Worm (Caenorhabditis elegans) whole organism, L3 larva: ENCODE data around the gene elt-7.

ENCODE experiments used
- ZK546.5 ChIP-seq: sonication (generic microtip); optimal IDR thresholded peaks from 2 replicates; lab custom pipeline; 2017; ENCODE audit warnings: missing biosample characterization, missing genetic modification characterization
- aly-2 ChIP-seq: fragments of 150-350 bp; optimal IDR thresholded peaks from 2 replicates; lab custom pipeline; 2014; ENCODE audit warnings: missing biosample characterization, missing genetic modification characterization
- ama-1 ChIP-seq: fragments of 150-350 bp; optimal IDR thresholded peaks from 2 replicates; lab custom pipeline; 2018
- ceh-16 ChIP-seq: sonication (generic microtip); optimal IDR thresholded peaks from 2 replicates; lab custom pipeline; 2017; ENCODE audit warnings: missing biosample characterization, missing genetic modification characterization
- ceh-82 ChIP-seq: fragments of 150-350 bp; optimal IDR thresholded peaks from 2 replicates; lab custom pipeline; 2014; ENCODE audit warnings: missing biosample characterization, missing genetic modification characterization
- ceh-9 ChIP-seq: sonication (generic microtip); optimal IDR thresholded peaks from 2 replicates; lab custom pipeline; 2018; ENCODE audit warnings: missing biosample characterization, missing genetic modification characterization
- daf-12 ChIP-seq: fragments of 150-350 bp; optimal IDR thresholded peaks from 2 replicates; lab custom pipeline; 2014; ENCODE audit warnings: missing biosample characterization, missing genetic modification reagents, missing genetic modification characterization
- egl-27 ChIP-seq: sonication (generic microtip); optimal IDR thresholded peaks from 4 replicates; lab custom pipeline; 2017; ENCODE audit warnings: missing biosample characterization, missing genetic modification reagents, missing genetic modification characterization
- egl-5 ChIP-seq: fragments of 150-350 bp; optimal IDR thresholded peaks from 2 replicates; lab custom pipeline; 2017; ENCODE audit warnings: missing biosample characterization, missing genetic modification reagents, missing genetic modification characterization, inconsistent platforms
- elt-1 ChIP-seq: fragments of 150-350 bp; optimal IDR thresholded peaks from 2 replicates; lab custom pipeline; 2014; ENCODE audit warnings: missing biosample characterization, missing genetic modification characterization
- elt-2 ChIP-seq: sonication (generic microtip); optimal IDR thresholded peaks from 2 replicates; lab custom pipeline; 2016; ENCODE audit warnings: missing genetic modification reagents, mild to moderate bottlenecking, missing genetic modification characterization, missing compliant biosample characterization
- elt-3 ChIP-seq, 3 experiments: fragments of 150-350 bp in 1 of 3; sonication (generic microtip) in 2 of 3; optimal IDR thresholded peaks; 2 replicates in 2 of 3; 4 replicates in 1 of 3; lab custom pipeline; 2014 to 2017; ENCODE audit warnings: missing biosample characterization in 3 of 3, missing genetic modification characterization in 3 of 3
- eor-1 ChIP-seq, 2 experiments: fragments of 150-350 bp; optimal IDR thresholded peaks; 2 replicates each; lab custom pipeline; 2014 to 2018; ENCODE audit warnings: missing biosample characterization in 2 of 2, missing genetic modification characterization in 2 of 2
- fkh-10 ChIP-seq: sonication (generic microtip); optimal IDR thresholded peaks from 2 replicates; lab custom pipeline; 2017; ENCODE audit warnings: missing biosample characterization, missing genetic modification reagents, missing genetic modification characterization
- fkh-2 ChIP-seq: fragments of 150-350 bp; optimal IDR thresholded peaks from 2 replicates; lab custom pipeline; 2014; ENCODE audit warnings: missing biosample characterization, missing genetic modification reagents, missing genetic modification characterization
- fos-1 ChIP-seq: fragments of 150-350 bp; optimal IDR thresholded peaks from 2 replicates; lab custom pipeline; 2014; ENCODE audit warnings: missing biosample characterization, missing genetic modification characterization
- hmg-11 ChIP-seq: sonication (generic microtip); optimal IDR thresholded peaks from 2 replicates; lab custom pipeline; 2016; ENCODE audit warnings: missing genetic modification characterization, missing compliant biosample characterization
- jun-1 ChIP-seq: fragments of 150-350 bp; optimal IDR thresholded peaks from 2 replicates; lab custom pipeline; 2014; ENCODE audit warnings: missing biosample characterization, missing genetic modification reagents, missing genetic modification characterization
- lin-15B ChIP-seq: fragments of 150-350 bp; optimal IDR thresholded peaks from 2 replicates; lab custom pipeline; 2014; ENCODE audit warnings: missing biosample characterization, missing genetic modification characterization
- lin-39 ChIP-seq: fragments of 150-350 bp; optimal IDR thresholded peaks from 2 replicates; lab custom pipeline; 2018; ENCODE audit warnings: missing biosample characterization, missing genetic modification reagents, missing genetic modification characterization
- mml-1 ChIP-seq: fragments of 150-350 bp; sonication (generic microtip); optimal IDR thresholded peaks from 3 replicates; lab custom pipeline; 2014; ENCODE audit warnings: missing biosample characterization, missing genetic modification characterization
- nfya-1 ChIP-seq: sonication (generic microtip); optimal IDR thresholded peaks from 2 replicates; lab custom pipeline; 2017; ENCODE audit warnings: missing genetic modification characterization, mild to moderate bottlenecking, missing compliant biosample characterization, antibody characterized with exemption, moderate library complexity; ENCODE audit not compliant: insufficient read depth
- nhr-12 ChIP-seq: fragments of 150-350 bp; optimal IDR thresholded peaks from 2 replicates; lab custom pipeline; 2014; ENCODE audit warnings: missing biosample characterization, missing genetic modification characterization
- nhr-237 ChIP-seq: fragments of 150-350 bp; optimal IDR thresholded peaks from 2 replicates; lab custom pipeline; 2014; ENCODE audit warnings: missing biosample characterization, missing genetic modification characterization
- nhr-25 ChIP-seq: sonication (generic microtip); optimal IDR thresholded peaks from 2 replicates; lab custom pipeline; 2017; ENCODE audit warnings: missing biosample characterization, missing genetic modification characterization
- nhr-43 ChIP-seq: sonication (generic microtip); optimal IDR thresholded peaks from 2 replicates; lab custom pipeline; 2016; ENCODE audit warnings: mild to moderate bottlenecking, missing genetic modification characterization, missing compliant biosample characterization; ENCODE audit not compliant: poor library complexity, severe bottlenecking
- nhr-67 ChIP-seq: fragments of 150-350 bp; optimal IDR thresholded peaks from 2 replicates; lab custom pipeline; 2014; ENCODE audit warnings: missing biosample characterization, missing genetic modification characterization
- nhr-76 ChIP-seq: fragments of 150-350 bp; sonication (generic microtip); optimal IDR thresholded peaks from 5 replicates; lab custom pipeline; 2014; ENCODE audit warnings: missing biosample characterization, missing genetic modification characterization
- nhr-77 ChIP-seq: fragments of 150-350 bp; optimal IDR thresholded peaks from 2 replicates; lab custom pipeline; 2014; ENCODE audit warnings: missing biosample characterization, missing genetic modification characterization
- pha-4 ChIP-seq: fragments of 150-350 bp; optimal IDR thresholded peaks from 2 replicates; lab custom pipeline; 2014; ENCODE audit warnings: missing biosample characterization, missing genetic modification reagents, missing genetic modification characterization
- pqm-1 ChIP-seq: fragments of 150-350 bp; optimal IDR thresholded peaks from 2 replicates; lab custom pipeline; 2017; ENCODE audit warnings: missing biosample characterization, missing genetic modification characterization, inconsistent platforms
- sea-2 ChIP-seq: fragments of 150-350 bp; sonication (generic microtip); optimal IDR thresholded peaks from 4 replicates; lab custom pipeline; 2014; ENCODE audit warnings: missing biosample characterization, missing genetic modification reagents, missing genetic modification characterization
- skn-1 ChIP-seq: fragments of 150-350 bp; optimal IDR thresholded peaks from 2 replicates; lab custom pipeline; 2014; ENCODE audit warnings: missing biosample characterization, missing genetic modification characterization
- snpc-4 ChIP-seq: fragments of 150-350 bp; optimal IDR thresholded peaks from 2 replicates; lab custom pipeline; 2014; ENCODE audit warnings: missing biosample characterization, missing genetic modification characterization
- tbx-2 ChIP-seq: sonication (generic microtip); optimal IDR thresholded peaks from 2 replicates; lab custom pipeline; 2016; ENCODE audit warnings: mild to moderate bottlenecking, missing genetic modification characterization, missing compliant biosample characterization
- unc-39 ChIP-seq: sonication (generic microtip); optimal IDR thresholded peaks from 4 replicates; lab custom pipeline; 2017; ENCODE audit warnings: missing biosample characterization, missing genetic modification characterization
- unc-62 ChIP-seq: fragments of 150-350 bp; sonication (generic microtip); optimal IDR thresholded peaks from 4 replicates; lab custom pipeline; 2014; ENCODE audit warnings: missing biosample characterization, missing genetic modification reagents, missing genetic modification characterization
- zag-1 ChIP-seq: fragments of 150-350 bp; optimal IDR thresholded peaks from 2 replicates; lab custom pipeline; 2014; ENCODE audit warnings: missing biosample characterization, missing genetic modification characterization
- ztf-11 ChIP-seq: fragments of 150-350 bp; optimal IDR thresholded peaks from 2 replicates; lab custom pipeline; 2014; ENCODE audit warnings: missing biosample characterization, missing genetic modification characterization
- ztf-4 ChIP-seq: fragments of 150-350 bp; optimal IDR thresholded peaks from 2 replicates; lab custom pipeline; 2014; ENCODE audit warnings: missing biosample characterization, missing genetic modification characterization

Gene elt-7

ce11 chrV:4805847-4806246 lies 35.4 kb downstream of the elt-7 start, which contains the start of gene R02F11.3:
Gene R02F11.3 (minus strand): TSS chrV:4805947.
- no peak for TF ChIP-seq egl-27 (tag; lab: Kevin White, UChicago)
- TF ChIP-seq fkh-10 (GFP tag; lab: Kevin White, UChicago) = no peak
- no peak for TF ChIP-seq elt-2 (tag; lab: Kevin White, UChicago)
- TF ChIP-seq aly-2 (tag; lab: Kevin White, UChicago) = no peak
- no peak for TF ChIP-seq hmg-11 (tag; lab: Kevin White, UChicago)
- TF ChIP-seq ama-1 (lab: Kevin White, UChicago) = no peak
- TF ChIP-seq nhr-12 = no peak
- no peak for TF ChIP-seq lin-15B (tag; lab: Kevin White, UChicago)
- TF ChIP-seq fkh-2 (tag; lab: Kevin White, UChicago) = no peak
- TF ChIP-seq mml-1 (tag; lab: Kevin White, UChicago) = no peak
- TF ChIP-seq ceh-9 (tag; lab: Kevin White, UChicago) = no peak
- no peak for TF ChIP-seq nhr-67

DNA sequence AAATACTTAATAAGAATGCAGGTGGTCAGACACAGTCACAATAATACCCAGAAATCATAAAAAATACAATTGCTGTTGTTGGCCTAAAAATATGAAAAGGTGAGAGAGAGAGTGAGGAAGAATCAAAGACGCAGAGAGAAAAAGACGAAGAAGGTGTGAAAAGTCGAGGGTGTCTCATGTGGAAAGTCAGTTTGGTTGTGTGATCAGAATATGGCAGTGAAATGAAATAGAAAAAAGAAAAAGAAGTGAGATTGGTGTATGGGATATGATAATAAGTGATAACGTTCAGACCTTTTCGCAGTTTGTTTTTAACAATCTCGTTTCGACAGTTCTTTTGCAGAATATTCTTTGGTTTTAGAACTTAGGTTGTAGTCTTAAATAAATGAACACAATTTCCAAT lies 36.4 kb downstream of the elt-7 start:
- TF ChIP-seq nhr-76 (no peak), tbx-2 (tag; lab: Kevin White, UChicago) (no peak), ztf-11 (tag; lab: Kevin White, UChicago) (no peak), ztf-4 (tag; lab: Kevin White, UChicago) (no peak), hmg-11 (tag; lab: Kevin White, UChicago) (no peak), pha-4 (tag; lab: Kevin White, UChicago) (no peak), unc-62 (GFP tag; lab: Kevin White, UChicago) (no peak), eor-1 (tag; optimal IDR thresholded peaks at IDR 0.05; lab: Kevin White, UChicago) (no peak), mml-1 (tag; lab: Kevin White, UChicago) (no peak), pqm-1 (no peak), sea-2 (GFP tag; lab: Kevin White, UChicago) (no peak), jun-1 (tag; lab: Kevin White, UChicago) (no peak), elt-1 (no peak), zag-1 (tag; lab: Kevin White, UChicago) (no peak), elt-3 (tag; optimal IDR thresholded peaks at IDR 0.05; lab: Kevin White, UChicago) (no peak), fos-1 (tag; lab: Kevin White, UChicago) (no peak), lin-15B (tag; lab: Kevin White, UChicago) (no peak), daf-12 (tag; lab: Kevin White, UChicago) (no peak), nhr-43 (no peak)

DNA sequence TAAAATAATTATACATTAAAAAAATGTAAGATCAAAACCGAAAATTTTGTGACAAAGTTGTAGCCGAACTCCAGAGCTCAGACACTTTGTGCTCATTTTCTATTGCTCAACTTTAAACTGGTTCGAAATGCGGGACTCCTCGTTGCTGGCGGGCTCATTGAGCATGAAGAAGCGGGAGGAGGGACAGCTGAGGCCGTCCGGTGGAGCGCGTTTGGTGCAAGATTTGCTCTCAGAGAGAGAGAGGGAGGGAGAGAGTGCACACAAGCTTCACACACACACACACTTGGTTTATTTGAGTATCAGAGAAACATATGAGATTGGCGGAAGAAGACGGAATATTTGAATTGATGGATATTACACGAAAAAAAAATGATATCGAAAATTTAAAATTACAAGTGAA lies 40.2 kb downstream of the elt-7 start:
- TF ChIP-seq hmg-11 (tag; lab: Kevin White, UChicago) = peak; percentile 70
- TF ChIP-seq pha-4 (tag; lab: Kevin White, UChicago) = peak; percentile 9
- peak; percentile 48 for TF ChIP-seq snpc-4
- TF ChIP-seq fkh-2 (tag; lab: Kevin White, UChicago) = no peak
- no peak for TF ChIP-seq nhr-77 (tag; lab: Kevin White, UChicago)
- TF ChIP-seq ceh-16 (tag; lab: Kevin White, UChicago) = no peak
- no peak for TF ChIP-seq ZK546.5 (tag; lab: Kevin White, UChicago)
- TF ChIP-seq jun-1 (tag; lab: Kevin White, UChicago) = no peak
- no peak for TF ChIP-seq ztf-11 (tag; lab: Kevin White, UChicago)
- TF ChIP-seq nhr-25 (tag; lab: Kevin White, UChicago) = no peak
- peak; percentile 56 for TF ChIP-seq lin-39 (tag; lab: Kevin White, UChicago)
- no peak for TF ChIP-seq egl-27 (tag; lab: Kevin White, UChicago)
- peak; percentile 82 for TF ChIP-seq lin-15B (tag; lab: Kevin White, UChicago)
- TF ChIP-seq pqm-1 = no peak
- TF ChIP-seq nhr-237 (tag; lab: Kevin White, UChicago) = no peak
- no peak for TF ChIP-seq skn-1
- peak; percentile 63 for TF ChIP-seq nfya-1
- no peak for TF ChIP-seq tbx-2 (tag; lab: Kevin White, UChicago)
- no peak for TF ChIP-seq fkh-10 (GFP tag; lab: Kevin White, UChicago)
- no peak for TF ChIP-seq ztf-4 (tag; lab: Kevin White, UChicago)
- TF ChIP-seq unc-39 (tag; lab: Kevin White, UChicago) = no peak
- no peak for TF ChIP-seq egl-5 (tag; lab: Kevin White, UChicago)
- no peak for TF ChIP-seq ceh-82 (tag; lab: Kevin White, UChicago)
